Worm (Caenorhabditis elegans): ENCODE data around the gene Y53F4B.14.

DNA sequence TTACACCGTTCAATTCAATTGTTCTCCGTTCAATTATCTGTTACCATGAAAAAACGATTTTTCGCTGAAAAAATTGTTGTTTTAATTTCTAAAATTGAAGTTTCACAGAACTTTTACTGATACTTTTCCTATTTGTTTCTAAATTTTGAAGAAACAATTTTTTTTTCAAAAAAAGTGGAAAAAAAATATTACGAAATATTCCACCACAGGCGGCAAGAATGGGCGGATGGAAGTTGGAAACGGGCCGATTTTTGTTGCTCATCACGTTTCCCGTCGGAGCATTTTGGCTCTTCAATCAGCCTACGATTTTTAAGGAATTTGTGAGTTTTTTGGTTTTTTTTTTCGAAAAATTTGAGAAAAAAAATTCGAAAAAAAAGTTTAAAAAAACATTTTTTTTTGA lies at the start of gene Y53F4B.14:
- TF ChIP-seq unc-39 (tag; optimal IDR thresholded peaks at IDR 0.05), result no peak
- TF ChIP-seq ztf-11 (tag; optimal IDR thresholded peaks at IDR 0.05), result no peak
- no peak for TF ChIP-seq peb-1 (tag; optimal IDR thresholded peaks at IDR 0.05)
- TF ChIP-seq elt-3 (tag; optimal IDR thresholded peaks at IDR 0.05), result no peak
- TF ChIP-seq skn-1 (tag; optimal IDR thresholded peaks at IDR 0.05), result no peak
- TF ChIP-seq nhr-12 (tag; optimal IDR thresholded peaks at IDR 0.05), result no peak
- TF ChIP-seq nhr-21 (tag; optimal IDR thresholded peaks at IDR 0.05), result no peak
- no peak for TF ChIP-seq F13H6.1 (tag; optimal IDR thresholded peaks at IDR 0.05)
- TF ChIP-seq C34F6.9 (tag; optimal IDR thresholded peaks at IDR 0.05), result no peak
- no peak for TF ChIP-seq lsy-2 (tag; optimal IDR thresholded peaks at IDR 0.05)
- no peak for TF ChIP-seq unc-55 (GFP tag; optimal IDR thresholded peaks at IDR 0.05)
- no peak for TF ChIP-seq sem-4 (tag; optimal IDR thresholded peaks at IDR 0.05)
- TF ChIP-seq ceh-16 (tag; optimal IDR thresholded peaks at IDR 0.05), result no peak

All from whole organism, L2 larva.